Worm (Caenorhabditis elegans) whole organism, dauer: ENCODE data around the gene F20B6.4.
A peak's percentile ranks its signal among the peaks of the same experiment; 100 is the strongest.
"Not testable (repeated sequence)": the region's sequence is repeated elsewhere in the genome, so short reads cannot be mapped to it uniquely, and the experiment has no call there.

ENCODE experiments used
- unc-62 ChIP-seq: sonication (generic microtip); optimal IDR thresholded peaks from 2 replicates; lab custom pipeline; 2017; ENCODE audit warnings: missing biosample characterization, missing genetic modification reagents, missing genetic modification characterization

The F20B6.4 gene

DNA sequence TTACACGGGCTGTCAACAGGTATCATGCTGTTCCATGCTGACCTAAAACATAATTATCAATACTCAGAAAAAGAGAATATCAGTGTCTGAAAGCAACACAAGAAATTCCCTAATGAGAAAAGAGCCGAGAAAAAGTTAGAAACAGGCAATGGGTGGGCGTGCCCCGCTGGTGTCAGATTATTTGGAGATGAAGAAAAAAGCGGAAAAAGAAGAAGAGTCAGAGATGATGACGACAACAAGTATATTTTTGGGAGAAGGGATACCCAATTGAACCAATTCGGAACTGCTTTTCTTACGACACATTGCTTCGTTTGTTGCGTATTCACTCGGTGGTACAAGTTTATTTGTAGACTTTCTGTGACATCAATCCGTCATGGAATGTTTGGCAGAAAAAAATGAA, at the start of gene F20B6.4:
F20B6.4 (minus strand) TSS at position 101 of the 400 bp plus-strand sequence.
- no peak for TF ChIP-seq unc-62

DNA sequence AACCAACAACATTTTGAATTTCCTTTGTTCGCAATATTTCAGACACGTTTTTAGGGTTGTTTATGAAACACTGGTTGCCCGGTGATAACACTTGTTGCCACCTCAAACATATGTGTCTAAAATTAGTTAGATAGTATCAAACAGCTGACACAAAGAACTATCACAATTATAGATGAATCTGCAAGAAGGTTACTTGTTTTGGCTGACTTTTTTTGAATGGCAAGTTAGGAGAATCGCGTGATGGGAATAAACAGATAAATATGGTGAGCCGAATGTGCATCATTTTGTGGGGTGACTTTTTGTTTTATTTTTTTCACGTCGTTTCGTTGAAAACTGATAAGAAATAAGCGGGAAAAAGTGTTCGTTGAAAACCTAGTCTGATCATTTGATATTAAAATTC, 48.8 kb upstream of the F20B6.4 start:
- no peak for TF ChIP-seq unc-62

DNA sequence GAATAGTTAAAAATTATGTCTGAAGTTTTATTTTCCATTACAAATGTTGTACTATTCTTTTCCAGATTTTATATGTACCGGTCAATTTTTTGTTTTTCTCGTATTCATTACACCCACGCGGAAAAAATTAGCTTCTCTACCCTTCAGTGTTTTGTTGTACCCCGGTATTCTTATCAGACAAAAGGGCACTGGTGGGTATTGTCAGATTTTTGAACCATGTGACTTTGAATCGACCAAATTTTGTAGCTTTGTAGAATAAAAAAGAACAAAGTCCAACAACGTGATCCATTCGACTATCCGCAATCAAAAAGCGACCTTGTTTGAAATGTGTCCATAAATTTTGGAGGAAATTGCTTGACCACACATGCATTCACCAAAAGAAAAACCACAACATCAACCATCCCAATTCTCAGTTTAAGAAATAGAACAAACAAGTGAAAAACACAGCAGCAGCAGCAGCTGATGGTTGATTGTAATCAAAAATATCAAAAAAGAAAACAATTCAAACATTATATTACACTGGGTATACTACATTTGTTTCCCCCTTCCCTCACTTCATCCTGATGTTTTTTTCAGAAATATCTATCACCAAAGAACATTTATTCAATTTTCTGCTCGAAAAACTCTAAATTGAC, 48.3 kb upstream of the F20B6.4 start:
- no peak for TF ChIP-seq unc-62

DNA sequence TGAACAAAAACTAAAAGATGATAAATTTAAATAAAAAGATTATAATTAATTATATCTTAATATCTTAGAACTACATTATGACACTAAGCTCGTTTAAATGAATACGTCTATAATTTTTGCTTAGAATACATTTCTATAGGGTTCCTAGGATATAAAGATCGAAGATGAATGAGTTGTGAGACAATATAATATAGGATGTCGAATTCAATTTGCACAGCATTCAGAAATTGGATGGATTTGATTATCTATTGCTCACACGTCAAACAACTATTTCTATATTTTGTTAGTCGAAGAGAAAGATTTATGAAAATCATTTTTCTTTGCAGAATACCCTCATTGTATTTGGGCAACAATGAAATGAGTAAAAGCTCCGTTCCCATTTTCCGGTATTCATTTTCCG, 42.6 kb upstream of the F20B6.4 start:
- no peak for TF ChIP-seq unc-62

DNA sequence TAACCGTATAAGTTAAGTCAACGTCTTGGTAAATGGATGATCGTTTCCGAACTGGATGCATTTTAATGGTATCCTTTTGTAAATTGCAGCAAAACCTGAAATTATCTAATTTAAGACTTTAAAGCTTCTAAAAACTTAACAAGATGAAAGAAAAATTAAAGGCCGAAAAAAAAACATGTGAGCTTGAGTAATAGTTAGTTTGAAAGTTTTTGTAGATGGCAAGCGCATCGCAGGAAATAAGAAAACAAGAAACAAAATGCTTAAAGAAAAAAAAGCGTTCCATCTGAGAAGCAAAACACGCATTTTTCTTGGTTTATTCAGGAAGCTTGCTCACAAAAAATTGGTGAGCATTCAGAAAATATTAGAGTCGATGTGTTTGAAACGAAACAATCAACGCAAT, 39.4 kb upstream of the F20B6.4 start, which contains the start of gene rab-37:
rab-37 (minus strand) TSS at position 101 of the 400 bp plus-strand sequence.
- no peak for TF ChIP-seq unc-62

DNA sequence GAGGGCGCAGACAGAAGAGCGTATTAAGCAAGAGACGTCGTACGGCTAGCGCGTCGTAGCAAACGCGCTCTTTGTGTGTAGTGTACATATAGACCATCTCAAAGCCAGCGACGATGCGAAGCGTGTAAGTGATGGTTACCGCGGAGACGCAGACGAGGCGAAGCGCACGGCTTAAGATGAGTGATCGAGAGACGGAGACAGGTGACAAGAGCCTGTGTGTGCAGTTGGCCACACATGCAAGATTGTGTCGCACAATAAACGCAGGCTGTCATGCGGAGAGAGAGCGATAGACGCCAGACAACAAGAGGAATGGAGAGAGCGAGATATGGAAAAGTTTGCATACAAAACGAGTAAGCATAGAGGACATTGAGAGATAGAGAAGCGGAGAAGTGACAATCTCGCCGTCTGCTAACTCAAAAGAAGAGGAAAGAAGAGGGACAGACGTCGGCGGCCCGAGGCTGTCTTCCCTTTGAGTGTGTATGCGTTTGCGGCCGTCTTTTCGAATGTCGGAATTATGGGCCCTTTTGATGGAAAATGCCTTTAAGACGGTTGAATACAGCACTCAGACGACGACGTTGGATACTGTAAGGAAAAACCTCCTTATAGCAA, 26.6 kb upstream of the F20B6.4 start:
- TF ChIP-seq unc-62, result no peak

DNA sequence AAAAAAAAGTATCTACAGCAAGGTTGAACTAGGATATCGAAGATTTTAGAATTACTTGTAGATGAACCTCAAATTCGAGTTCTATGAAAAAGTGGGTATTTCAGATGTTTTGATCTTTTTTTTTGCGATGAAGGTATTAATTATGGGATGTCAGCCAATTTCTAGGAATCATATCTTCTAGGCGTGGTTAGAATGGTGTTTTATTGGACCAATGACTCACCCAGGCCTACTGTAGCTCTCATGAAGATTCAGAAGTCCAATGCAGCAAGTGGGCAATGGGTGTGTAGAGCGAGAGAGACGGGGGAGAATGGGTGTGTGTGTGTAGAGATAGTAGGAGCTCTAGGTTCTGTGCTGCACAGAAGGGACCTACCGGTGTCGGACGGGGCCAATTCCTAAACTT, 25.9 kb upstream of the F20B6.4 start:
- TF ChIP-seq unc-62, result no peak

DNA sequence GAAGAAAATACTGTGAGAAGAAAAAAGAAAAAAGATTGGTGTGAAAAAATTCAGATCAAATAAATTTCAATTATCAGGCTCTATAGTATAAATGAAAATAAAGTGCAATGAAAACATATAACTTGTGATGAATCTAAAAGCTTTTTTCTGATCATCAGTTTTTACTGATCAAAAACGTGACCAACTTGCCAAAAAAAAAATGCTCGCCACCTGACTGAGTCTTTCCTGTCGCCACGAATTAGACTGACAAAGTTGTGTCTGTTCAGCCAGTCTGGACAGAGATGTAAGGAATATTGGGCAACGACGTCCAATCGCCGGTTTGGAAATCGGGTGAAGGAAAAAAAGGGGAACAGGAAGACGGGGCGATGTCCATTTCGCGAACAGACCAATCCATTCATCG, 23.2 kb upstream of the F20B6.4 start:
- no peak for TF ChIP-seq unc-62

DNA sequence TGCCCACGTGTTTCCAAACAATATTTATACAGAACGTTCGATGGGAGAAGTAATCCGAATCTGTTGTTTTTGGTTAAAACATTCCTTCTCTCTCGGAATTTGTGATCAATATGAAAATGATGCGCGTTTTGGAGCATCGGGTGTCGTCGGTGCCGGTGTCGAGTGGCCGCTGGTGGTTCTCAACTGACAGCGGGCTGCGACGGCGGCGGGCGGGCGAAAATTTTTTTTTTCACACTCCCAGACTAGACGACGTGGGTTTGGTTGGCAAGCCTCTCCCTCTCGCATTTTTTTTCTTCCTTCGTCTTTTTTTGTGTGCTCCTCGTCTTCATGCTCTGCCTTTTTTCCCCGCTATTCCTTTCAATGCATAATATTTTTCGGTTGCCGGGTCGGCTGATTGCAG, 21.8 kb upstream of the F20B6.4 start, which contains the start of gene W01H2.2:
W01H2.2 (minus strand) TSS at position 285 of the 400 bp plus-strand sequence.
- no peak for TF ChIP-seq unc-62

DNA sequence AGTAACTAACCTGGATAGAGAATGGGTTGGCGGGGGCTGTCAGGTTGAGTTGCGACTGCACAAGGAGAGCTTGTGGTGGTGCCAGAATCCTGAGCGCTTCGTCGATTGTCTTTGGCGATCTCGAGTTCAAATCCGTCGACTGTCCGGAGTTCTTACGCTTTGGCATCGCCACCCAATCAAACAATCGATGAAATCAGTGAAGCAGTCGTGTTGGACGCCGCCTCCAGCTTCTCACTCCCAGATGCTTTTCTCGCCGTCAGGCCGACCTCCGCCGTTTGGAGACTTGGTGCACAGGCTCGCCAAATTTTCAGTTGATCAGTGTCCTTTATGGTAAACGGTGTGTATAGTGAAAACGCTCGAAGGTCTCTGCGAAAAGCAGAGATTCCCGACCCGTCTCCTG, 20.6 kb upstream of the F20B6.4 start, which contains the start of the genes F20B6.10 and hpk-1:
F20B6.10 (minus strand) TSS at position 303 of the 400 bp plus-strand sequence.
hpk-1 (minus strand) TSS at position 397 of the 400 bp plus-strand sequence.
- no peak for TF ChIP-seq unc-62

DNA sequence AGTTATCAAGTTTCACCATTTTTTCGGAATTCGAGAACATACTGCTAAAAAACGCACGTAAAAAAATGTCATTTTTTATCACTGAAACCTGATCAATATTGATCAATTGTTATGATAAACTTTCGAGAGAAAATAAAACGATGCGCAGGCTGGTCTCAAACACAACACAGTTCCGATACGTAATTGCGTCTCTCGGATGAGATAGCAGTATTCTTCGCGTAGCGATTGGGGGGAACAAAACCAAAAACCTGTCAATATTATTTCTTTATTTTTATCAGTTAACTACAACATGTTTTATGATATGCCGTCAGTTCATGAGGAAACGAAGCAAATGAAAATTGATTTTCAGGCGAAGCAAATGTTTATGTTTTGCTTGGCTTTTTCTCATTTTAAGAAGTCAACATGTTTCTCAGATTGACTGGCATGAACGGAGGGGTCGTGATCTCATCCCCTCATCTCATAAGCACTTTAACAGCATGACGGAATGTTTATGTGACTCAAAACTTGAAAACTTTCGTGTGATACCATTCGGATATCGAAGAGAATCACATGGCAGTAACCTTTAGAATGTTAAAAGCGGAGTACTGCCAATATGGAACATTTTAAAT, 19.3 kb upstream of the F20B6.4 start:
- TF ChIP-seq unc-62, result no peak

DNA sequence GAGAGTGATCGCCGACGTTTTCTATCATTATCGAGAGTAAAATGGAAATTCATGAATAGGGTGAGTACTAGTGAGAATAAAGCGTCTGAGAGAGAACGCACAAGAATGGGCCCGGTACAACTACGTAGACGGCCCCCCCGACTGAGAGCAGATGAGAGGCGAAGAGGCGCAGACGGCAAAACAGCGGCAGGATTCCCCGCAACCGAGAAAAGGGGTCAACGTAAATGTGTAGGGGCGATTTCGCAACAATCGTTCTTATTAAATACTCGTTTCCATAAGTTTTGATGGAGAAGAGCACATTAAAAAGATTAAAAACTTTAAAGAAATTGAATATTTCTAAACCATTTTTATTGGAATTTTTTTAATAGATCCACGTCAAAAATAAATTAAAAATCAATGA, 18.3 kb upstream of the F20B6.4 start:
- TF ChIP-seq unc-62, result no peak

DNA sequence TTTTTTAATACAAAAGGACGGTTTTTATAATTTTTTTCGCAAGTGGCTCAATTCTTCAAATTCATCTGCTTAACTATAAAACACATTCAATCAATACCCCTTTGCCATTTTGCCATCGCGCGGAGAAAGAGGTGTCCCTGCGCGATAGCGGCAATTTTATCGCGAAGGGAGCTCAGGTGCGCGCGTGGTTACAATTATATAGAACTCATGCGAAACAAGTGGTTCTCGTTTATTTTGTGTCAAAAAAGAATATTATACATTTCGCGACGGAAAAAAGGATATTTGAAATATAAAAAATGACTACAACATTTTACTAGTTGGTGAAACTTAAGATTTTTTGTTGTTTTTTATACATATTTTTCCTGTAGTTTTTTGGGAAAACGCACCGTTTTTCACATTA, 12.8 kb upstream of the F20B6.4 start:
- peak; percentile 62 for TF ChIP-seq unc-62

DNA sequence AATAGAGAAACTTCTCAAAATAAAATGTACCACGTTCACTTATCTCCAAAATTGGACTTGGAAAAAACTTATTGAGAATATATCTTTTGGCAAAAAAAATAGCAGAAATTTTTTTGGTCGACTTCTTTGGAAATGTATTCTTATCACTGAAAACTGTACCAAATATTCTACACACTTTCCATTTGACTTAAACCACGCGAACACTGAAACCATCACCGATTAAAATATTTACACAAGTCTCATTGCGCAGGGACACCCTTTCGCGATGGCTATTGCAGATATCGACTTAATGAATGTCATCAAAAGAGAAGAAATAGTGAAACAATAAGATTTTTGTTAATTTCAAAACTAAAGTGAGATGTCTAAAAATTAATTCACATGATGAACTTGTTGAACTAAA, 12.2 kb upstream of the F20B6.4 start:
- TF ChIP-seq unc-62, result no peak

DNA sequence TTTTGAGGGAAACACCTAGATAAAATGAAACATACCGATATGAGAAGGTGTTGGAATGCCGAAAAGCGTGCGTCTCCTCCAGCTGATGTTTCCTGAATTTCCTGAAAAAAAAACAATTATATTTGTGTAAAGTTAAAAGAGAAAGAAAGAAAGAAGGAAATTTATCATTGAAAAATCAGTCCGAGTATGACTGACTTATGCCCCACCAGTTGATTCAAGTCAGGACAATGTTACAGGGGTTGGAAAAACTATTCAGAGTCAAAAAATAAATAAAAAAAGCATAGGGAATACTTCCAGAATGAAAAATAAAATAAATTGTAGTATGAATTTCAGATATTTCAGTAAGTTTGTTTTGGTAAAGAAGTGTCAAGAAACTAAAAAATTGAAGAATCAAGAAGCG, 11.1 kb upstream of the F20B6.4 start, which contains the start of gene F20B6.9:
F20B6.9 (minus strand) TSS at position 101 of the 400 bp plus-strand sequence.
- not testable (repeated sequence) for TF ChIP-seq unc-62

DNA sequence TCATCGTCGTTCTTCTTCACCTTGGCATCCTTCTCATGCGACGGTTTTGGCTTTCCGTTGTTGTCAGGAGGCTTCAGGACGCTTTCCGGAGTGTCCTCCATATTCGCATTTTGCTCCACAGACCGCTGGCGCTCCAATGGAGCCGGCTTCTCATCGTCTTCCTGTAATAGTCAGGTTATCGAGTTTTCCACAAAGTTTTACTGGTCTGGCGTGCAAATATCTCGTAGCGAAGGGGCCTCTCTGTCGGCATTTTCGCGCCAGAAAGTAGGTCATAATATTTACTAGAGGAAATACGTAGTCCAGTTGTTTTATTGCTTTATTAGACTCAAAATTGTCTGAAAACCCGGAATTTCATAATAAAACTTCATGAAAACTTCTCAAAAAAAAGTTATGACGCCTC, 5.8 kb upstream of the F20B6.4 start, which contains the start of gene F20B6.6:
F20B6.6 (minus strand) TSS at position 101 of the 400 bp plus-strand sequence.
- not testable (repeated sequence) for TF ChIP-seq unc-62

DNA sequence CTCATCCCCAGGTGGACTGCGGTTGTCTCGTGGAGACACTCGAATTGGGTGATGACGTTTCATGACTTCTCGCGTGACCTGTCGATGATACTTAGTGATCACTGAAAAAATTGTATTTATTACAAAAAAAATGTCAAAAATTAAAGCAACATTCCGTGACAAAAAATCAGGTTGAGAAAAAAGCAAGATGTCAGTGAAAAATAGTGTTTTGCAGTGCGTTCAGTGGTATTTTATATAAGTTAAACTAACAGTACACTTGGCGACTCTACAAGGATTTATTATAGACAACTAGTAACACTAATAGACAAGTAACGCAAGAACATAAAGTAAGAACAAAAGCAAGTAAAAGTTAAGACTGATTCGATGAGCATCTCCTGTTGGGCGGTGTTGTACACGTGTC, 3.5 kb upstream of the F20B6.4 start, which contains the start of gene F20B6.5:
F20B6.5 (minus strand) TSS at position 101 of the 400 bp plus-strand sequence.
- not testable (repeated sequence) for TF ChIP-seq unc-62
